Fruit fly (Drosophila melanogaster): Measurements from ENCODE around the gene Tango10.

The Tango10 gene

DNA sequence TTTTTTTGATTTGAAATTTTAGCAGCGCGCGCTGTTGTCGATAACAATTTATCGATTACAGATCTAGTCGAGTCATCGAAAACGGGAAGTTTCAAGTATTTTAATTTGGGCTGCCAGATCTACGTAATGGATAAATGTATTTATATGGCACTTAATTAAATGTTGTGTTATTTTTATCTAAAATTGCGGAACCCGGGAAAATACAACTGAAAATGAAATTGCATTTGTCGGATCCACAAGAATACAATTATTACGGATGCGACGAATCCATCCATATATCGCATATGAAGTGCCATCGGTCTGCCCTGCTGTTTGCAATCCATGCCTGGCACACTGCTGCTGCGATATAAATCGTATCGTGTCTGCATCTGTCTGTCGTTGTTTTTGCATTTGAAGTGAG, at the start of gene Tango10:
TSS of gene Tango10 (plus strand) at position 108 of the 400 bp plus-strand sequence.
- peak; percentile 70 for TF ChIP-seq CG17801 (GFP tag; optimal IDR thresholded peaks at IDR 0.05; ENCODE audit: partially characterized antibody)

DNA sequence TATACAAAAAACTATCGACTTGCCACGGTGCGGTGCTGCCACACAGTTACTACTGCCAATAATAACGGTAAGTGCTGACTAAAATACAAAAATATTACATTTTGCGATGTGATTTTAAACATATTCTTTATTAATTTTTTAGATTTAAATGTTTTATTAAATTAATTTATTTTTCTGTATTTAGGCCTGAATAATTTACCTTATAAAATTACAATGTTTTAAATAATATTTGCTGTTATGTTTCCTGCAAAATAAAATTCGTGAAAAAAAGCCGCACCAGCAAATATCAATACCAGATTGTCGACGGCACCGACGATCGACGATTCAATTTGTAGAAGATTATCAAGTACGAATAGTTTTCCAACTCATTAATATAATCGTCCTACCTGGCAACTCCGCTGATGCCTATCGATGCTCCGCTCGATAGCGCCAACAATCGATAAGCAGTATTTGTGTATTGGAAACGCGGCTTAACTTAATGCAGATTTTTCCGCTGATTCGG, 41.5 kb upstream of the Tango10 start, which contains the start of the genes Vlet and bif:
TSS of gene Vlet (minus strand) at position 51 of the 502 bp plus-strand sequence.
TSS of gene bif (plus strand) at position 432 of the 502 bp plus-strand sequence.
- peak; percentile 74 for TF ChIP-seq CG17801 (GFP tag; optimal IDR thresholded peaks at IDR 0.05; ENCODE audit: partially characterized antibody)

DNA sequence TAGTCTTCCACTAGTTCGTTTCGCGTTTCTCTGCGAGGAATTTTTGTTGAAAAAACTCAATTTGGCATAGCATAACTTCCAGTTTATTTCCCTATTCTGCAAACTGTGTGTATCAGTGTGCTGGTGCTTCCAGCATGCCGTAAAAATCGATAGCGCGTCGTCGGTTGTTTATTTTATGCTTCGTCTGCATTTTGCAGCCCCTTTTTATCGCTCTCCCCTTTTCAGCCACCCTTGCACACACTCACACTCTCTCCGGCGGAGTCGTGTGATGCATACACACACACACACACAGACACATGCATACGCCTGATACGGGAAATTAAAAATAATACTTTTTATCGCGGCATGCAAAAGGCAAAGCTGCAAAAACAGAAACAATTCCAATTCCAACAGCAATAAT, 40.6 kb upstream of the Tango10 start:
- peak; percentile 1 for TF ChIP-seq CG17801 (GFP tag; optimal IDR thresholded peaks at IDR 0.05; ENCODE audit: partially characterized antibody)

DNA sequence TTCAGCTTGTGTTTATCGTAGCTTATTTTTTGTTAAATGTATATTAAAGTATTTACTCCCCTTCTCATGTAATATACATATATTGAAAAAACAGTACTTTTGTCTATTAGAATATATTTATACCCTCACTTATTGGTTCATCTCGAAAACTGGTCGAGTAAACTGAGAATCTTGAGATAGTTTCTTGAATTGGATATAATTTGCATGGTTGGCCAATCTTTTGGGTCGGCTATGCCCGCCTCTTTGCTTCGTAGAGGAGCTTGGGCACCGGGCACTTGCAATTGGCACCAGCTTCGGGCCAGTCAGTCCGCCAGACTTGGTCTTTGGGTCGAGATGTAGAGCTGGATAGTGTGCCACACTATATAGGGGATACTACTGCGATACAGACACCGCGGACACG, 39.6 kb upstream of the Tango10 start:
- TF ChIP-seq CG17801 (GFP tag; optimal IDR thresholded peaks at IDR 0.05; ENCODE audit: partially characterized antibody): peak; percentile 74

DNA sequence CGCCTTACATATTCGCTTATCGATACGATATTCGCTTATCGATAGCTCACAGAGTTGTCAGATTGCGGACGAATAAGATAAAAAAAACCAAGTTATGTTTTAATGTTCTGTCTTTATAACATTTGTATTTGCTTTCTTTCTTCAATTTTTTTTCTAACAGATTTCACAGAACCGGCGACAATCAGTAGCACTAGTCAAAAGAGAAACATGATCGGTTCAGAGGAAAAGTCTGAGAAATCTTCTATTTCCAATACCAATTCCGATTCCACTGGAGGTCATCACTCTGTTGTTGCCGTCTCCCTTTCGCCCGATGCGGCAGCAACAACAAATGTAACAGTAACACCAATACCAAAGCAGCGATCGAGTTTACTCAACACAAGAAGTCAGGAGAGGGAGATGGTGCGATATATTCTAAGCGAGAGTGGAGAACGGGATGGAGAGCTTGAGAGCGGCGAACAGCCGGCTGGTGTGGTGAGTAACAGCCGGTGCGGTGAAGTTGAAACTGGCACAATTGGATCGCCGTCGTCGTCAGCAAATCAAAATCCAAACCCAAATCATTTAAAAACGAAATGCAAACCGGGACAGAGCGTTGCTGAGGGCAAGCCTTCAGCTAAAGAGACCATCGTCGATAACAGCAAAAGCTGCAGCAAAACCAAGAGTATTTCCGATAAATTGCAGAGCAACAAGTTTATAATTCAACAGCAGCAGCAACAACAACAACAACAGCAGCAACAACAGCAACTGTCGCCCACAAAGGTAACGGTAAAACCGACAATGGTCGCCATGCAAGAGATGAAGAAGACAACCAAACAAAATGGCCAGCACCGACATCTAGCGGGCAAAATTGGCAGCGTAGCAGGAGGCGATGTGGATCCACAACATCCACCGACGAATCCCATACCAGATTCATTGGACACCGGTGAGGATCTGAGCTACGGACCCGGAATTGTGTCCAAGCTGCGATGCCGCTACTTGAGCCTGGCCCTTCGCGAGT, 38.2 kb upstream of the Tango10 start:
- peak; percentile 69 for TF ChIP-seq CG17801 (GFP tag; optimal IDR thresholded peaks at IDR 0.05; ENCODE audit: partially characterized antibody)

DNA sequence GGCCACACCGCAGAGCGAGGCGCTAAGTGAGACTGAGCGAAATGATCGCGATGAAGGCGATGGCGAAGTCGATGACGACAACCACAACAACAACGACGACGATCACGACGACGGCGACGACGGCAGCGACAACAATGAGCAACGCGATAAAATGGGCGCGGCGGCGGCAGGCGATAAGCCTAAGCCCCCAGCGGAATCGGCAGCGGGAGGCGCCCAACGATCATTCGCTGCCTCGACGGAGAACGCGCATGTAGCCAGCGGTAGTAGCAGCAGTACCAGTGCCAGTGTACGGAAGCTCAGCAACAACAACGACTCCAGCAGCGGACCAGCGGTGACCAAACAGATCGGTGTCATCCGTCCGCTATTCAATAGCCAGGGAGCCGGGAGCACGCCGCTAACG, 36.6 kb upstream of the Tango10 start:
- peak; percentile 47 for TF ChIP-seq CG17801 (GFP tag; optimal IDR thresholded peaks at IDR 0.05; ENCODE audit: partially characterized antibody)

DNA sequence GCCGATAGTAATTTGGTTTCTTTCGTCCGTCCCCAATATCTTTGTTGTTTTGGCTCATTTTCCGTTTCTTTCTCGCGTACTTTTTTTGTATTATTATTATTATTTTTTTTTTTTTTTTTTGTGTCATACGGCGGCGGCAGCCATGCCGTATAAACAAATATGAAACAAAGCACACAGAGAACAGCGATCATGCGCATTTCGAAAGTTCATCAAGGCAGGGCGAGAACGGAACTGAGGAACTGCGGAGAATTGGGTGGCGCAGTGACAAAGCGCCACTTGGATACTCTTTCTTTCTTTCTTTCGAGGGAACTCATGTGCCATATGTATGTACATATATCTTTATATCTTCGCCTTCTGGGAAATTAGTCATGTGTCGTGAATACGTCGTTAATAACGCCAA, 35.6 kb upstream of the Tango10 start:
- TF ChIP-seq CG17801 (GFP tag; optimal IDR thresholded peaks at IDR 0.05; ENCODE audit: partially characterized antibody): peak; percentile 28

DNA sequence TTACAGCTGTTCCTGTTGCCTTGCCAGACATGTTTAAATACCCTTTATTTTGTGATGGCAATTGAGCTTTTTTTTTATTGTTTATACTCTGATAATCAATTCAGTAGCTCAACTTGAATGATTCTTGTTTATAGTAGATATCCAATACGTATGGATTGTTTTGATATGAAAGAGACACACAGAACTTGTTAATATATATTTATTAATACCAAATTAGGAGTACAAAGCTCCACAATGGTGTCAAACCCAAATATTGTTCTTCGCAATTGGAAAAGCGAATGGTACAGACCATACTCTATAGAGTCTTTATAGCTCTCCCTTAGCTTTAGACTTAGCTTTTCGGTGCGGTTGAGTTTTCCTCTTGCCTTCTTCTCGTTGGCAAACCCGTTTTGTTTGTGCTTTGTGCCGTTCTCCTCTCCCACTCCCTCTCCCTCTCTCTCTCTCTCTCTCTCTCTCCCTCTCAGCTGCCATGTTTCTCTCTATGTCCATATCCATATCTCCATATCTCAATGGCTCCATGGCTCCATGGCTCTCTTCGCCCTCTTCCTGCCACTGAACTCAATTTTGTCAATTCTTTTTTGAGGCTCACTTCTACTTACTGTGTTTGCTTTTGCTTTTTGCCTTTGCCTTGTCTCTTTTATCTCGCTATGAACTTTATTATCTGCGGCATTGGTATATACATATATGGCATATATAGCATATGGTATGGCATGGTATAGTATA, 34.0 kb upstream of the Tango10 start:
- TF ChIP-seq CG17801 (GFP tag; optimal IDR thresholded peaks at IDR 0.05; ENCODE audit: partially characterized antibody): peak; percentile 18

DNA sequence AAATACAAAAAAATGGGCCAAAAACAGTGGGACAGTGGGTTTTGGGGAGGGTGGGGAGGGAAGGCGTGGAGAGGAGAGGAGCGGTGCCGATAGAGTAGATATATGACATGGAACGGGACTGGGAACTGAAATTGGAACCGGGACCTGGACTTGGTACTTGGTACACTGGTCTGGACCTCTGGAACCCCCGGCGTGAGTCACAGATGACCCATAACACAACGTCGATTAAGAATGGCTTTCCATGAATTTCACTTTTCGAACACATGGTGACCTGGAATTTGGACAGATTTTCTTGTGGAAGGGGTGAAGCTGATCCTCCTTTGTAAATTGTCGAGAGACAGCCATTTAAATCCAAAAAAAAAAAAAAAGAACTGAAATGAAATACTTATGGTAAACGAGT, 33.4 kb upstream of the Tango10 start:
- TF ChIP-seq CG17801 (GFP tag; optimal IDR thresholded peaks at IDR 0.05; ENCODE audit: partially characterized antibody): no peak

DNA sequence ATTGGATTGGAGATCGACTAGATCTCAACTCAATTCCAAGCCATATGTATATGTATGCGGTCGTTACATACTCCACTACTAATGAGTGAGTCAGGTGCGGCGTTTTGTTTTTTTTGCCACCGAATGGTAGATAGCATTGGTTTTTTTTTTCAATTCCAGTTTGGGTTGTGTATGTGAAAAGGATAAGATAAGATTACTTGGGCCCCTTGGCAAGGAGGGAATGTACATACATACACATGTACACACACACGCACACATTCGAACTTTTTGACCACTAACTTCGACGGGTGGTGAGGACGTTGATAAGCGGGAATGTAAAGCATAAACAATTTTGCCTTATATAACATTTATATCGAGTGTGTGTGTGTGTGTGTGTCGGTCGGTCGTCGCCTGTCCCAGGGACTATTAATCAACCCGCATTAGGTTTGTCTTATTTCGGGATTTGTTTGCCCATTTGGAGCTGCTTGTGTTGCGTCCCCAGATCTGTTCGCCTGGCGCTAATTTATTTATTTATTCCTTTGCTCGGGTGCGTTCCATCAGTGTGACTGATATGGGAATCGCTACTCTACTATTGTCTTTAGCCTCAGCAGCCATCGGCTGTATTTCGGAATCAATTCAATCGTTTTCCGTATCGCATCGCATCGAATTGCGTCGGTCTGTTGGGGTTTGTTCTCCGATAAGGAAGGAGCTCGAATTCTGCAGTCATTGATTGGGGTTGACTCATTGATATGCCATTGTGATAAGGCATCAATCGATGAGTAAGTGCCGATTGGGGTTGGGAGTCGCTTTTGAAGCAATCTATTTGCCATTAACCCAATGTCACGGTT, 32.2 kb upstream of the Tango10 start:
- no peak for TF ChIP-seq CG17801 (GFP tag; optimal IDR thresholded peaks at IDR 0.05; ENCODE audit: partially characterized antibody)

DNA sequence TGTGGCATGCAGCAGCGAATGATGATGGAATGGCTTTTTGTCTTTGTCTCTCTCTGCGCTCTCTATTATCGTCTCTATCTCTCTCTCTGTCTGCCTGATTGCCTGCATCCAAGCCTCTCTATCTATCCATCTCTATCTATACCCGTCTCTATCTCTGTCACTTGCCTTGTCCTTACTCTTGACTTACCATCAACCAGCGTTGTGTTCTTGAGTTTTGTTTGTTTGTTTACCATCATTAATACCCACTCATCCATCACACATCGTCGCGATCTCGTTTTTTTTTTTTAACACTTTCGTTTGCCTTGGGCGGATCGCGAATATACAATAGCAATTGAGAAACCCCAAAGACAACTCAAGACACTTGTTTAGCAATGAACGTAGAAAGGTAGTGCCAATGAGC, 30.4 kb upstream of the Tango10 start:
- no peak for TF ChIP-seq CG17801 (GFP tag; optimal IDR thresholded peaks at IDR 0.05; ENCODE audit: partially characterized antibody)

DNA sequence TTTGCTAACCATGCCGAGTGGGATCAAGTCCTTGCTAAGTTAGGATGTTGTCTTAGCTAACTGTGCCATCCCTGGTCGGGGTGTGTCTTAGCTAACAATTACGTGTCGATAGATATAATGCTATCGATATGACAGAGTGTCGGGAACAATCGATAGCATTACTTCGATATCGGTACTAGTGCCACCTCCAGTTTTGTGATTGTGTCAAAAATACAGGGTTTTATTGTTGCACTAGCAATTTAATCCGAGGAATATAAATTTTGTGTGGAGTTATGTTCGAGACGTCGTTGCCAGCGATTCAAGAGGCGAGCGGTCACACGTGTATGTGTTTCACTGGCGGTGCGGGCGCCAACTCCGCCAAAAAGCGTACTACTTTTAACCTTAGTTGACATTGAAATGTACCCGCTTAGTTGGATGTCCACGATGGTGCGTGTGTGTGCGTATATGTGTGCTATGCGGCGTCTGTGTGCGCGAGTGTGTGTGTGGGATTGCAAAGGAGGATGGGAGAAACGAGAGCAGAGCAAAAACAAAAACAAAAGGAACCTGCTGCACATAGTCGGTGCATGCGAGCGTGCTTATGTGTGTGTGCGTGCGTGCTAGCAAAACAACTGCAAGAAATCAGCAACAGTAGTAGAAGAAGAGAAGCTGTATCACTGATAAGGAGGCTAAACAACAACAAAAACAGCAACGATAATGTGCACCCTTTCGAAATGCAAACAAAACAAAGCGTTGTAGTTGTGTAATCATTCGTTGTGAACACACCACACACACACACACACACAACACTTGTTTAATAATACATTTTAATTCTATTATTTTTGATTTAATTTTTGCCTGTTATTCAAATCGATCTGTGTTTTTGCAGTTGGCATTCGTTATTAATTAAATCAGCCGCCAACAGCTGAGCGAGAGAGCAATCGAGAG, 24.8 kb upstream of the Tango10 start, which contains the start of gene PhKgamma:
TSS of gene PhKgamma (plus strand) at position 179 of the 924 bp plus-strand sequence.
- TF ChIP-seq CG17801 (GFP tag; optimal IDR thresholded peaks at IDR 0.05; ENCODE audit: partially characterized antibody): no peak

DNA sequence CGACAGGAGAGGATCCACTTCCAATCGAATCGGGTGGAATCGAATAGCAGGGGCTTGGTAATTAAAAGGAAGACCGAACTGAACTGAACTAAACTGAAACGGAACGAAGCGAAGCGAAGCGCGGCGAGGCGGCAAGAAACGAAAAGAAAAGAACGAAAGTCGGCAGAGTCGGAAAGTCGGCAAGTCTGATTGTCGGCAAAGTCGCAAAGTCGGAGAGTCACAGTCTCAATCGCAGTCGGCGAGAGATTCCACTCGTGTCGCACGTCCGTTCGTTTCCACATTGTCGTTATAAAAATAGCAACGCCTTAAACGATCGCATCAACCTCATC, 24.2 kb upstream of the Tango10 start:
- peak; percentile 9 for TF ChIP-seq CG17801 (GFP tag; optimal IDR thresholded peaks at IDR 0.05; ENCODE audit: partially characterized antibody)

DNA sequence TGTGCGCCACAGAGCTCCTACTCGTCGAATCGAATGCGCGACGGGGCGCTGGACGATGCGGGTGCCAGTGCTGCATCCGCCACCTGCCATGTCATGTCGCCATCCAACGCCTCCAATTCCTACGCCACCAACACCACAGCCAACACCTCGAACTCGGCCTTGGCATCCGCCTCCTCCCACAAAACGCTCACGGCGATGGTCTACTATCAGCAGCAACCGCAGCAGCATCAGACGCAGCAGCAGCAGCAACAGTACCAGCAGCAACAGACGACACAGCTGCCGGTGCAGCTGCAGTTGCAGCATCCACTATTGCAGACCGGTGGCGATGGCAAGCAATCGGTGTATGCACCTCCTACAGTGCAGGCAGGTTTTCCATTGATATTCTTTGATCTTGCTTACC, 19.3 kb upstream of the Tango10 start:
- TF ChIP-seq CG17801 (GFP tag; optimal IDR thresholded peaks at IDR 0.05; ENCODE audit: partially characterized antibody): no peak
